Fruit fly (Drosophila melanogaster) whole organism: ENCODE measurements around the gene Nop56.

Experiments used
- Dll ChIP-seq: fragments of >200 bp; optimal IDR thresholded peaks from 2 replicates; lab custom pipeline; 2017
- EcR ChIP-seq, 2 experiments: fragments of >200 bp; optimal IDR thresholded peaks; 2 replicates each; lab custom pipeline; 2017; ENCODE audit warnings: missing biosample characterization in 2 of 2, missing genetic modification characterization in 2 of 2, missing genetic modification reagents in 2 of 2

DNA sequence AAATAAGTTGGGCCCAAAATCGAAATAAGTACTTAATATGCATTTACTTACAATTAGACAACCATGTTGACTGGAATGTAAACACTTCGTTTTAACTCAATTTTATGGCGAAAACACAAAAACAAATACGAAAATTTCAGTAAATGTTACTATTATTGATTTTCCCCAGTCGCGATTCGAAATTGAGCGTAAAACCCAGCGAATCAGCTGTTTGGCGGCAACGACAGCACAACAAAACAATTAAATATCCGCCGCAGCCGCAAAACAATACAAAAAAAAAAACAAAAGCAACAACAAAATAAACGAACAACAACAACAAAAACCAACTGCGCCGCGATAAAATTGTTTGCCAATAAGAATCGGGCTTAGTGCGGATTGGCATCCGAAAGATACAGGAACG is 31.3 kb downstream of the Nop56 start, which contains the start of the genes CAH8 and CG7059:
- TF ChIP-seq Dll (lab: Kevin White, UChicago): no peak
- TF ChIP-seq EcR (GFP tag; optimal IDR thresholded peaks at IDR 0.05; lab: Kevin White, UChicago): no peak
